Fruit fly (Drosophila melanogaster) whole organism, prepupa: Measurements from ENCODE around the gene Ac78C.

Experiments
- Blimp-1 ChIP-seq: fragments of 200-800 bp; sonication (Bioruptor generic); optimal IDR thresholded peaks from 3 replicates; lab custom pipeline; 2017; ENCODE audit warnings: missing biosample characterization, missing genetic modification characterization, mild to moderate bottlenecking, moderate library complexity, missing genetic modification reagents
- CG10631 ChIP-seq: fragments of 200-800 bp; sonication (Bioruptor generic); optimal IDR thresholded peaks from 2 replicates; lab custom pipeline; 2016; ENCODE audit warnings: missing biosample characterization, missing genetic modification characterization
- CG10669 ChIP-seq: fragments of 200-800 bp; sonication (Bioruptor generic); optimal IDR thresholded peaks from 3 replicates; lab custom pipeline; 2018; ENCODE audit warnings: missing biosample characterization, mild to moderate bottlenecking, missing genetic modification characterization, moderate library complexity
- CG11762 ChIP-seq: fragments of 200-800 bp; sonication (Bioruptor generic); optimal IDR thresholded peaks from 3 replicates; lab custom pipeline; 2016; ENCODE audit warnings: missing biosample characterization, missing genetic modification characterization; ENCODE audit not compliant: insufficient read depth
- CG11902 ChIP-seq: fragments of 200-800 bp; sonication (Bioruptor generic); optimal IDR thresholded peaks from 3 replicates; lab custom pipeline; 2016; ENCODE audit warnings: missing biosample characterization, missing genetic modification characterization
- CG15336 ChIP-seq: fragments of 200-800 bp; sonication (Bioruptor generic); IDR thresholded peaks from 2 replicates; pipeline ENCODE4 v1.3.6; 2022; ENCODE audit warnings: missing biosample characterization, missing genetic modification characterization
- CG1621 ChIP-seq: fragments of 200-800 bp; sonication (Bioruptor generic); optimal IDR thresholded peaks from 3 replicates; lab custom pipeline; 2018; ENCODE audit warnings: missing biosample characterization, mild to moderate bottlenecking, missing genetic modification characterization
- CG16779 ChIP-seq: fragments of 200-800 bp; sonication (Bioruptor generic); optimal IDR thresholded peaks from 3 replicates; lab custom pipeline; 2017; ENCODE audit warnings: missing biosample characterization, mild to moderate bottlenecking, missing genetic modification characterization
- CG3032 ChIP-seq: fragments of 200-800 bp; optimal IDR thresholded peaks from 2 replicates; lab custom pipeline; 2019; ENCODE audit warnings: missing biosample characterization, mild to moderate bottlenecking, missing genetic modification characterization, moderate library complexity
- CG31627 ChIP-seq: fragments of 200-800 bp; sonication (Bioruptor generic); optimal IDR thresholded peaks from 3 replicates; lab custom pipeline; 2016; ENCODE audit warnings: missing biosample characterization, missing genetic modification characterization
- CG32006 ChIP-seq: fragments of 200-800 bp; sonication (Bioruptor generic); optimal IDR thresholded peaks from 3 replicates; lab custom pipeline; 2017; ENCODE audit warnings: missing biosample characterization, mild to moderate bottlenecking, missing genetic modification characterization
- CG34406 ChIP-seq: fragments of 200-800 bp; sonication (Bioruptor generic); optimal IDR thresholded peaks from 3 replicates; lab custom pipeline; 2016; ENCODE audit warnings: missing biosample characterization, missing genetic modification characterization
- CG4318 ChIP-seq: fragments of 200-800 bp; sonication (Bioruptor generic); optimal IDR thresholded peaks from 3 replicates; lab custom pipeline; 2017; ENCODE audit warnings: missing biosample characterization, mild to moderate bottlenecking, missing genetic modification characterization
- CG6163 ChIP-seq: fragments of 200-800 bp; sonication (Bioruptor generic); IDR thresholded peaks from 3 replicates; pipeline ENCODE4 v1.3.6; 2022; ENCODE audit warnings: missing biosample characterization, missing genetic modification characterization
- CG6276 ChIP-seq: fragments of 200-800 bp; sonication (Bioruptor generic); optimal IDR thresholded peaks from 2 replicates; lab custom pipeline; 2017; ENCODE audit warnings: missing biosample characterization, mild to moderate bottlenecking, missing genetic modification characterization
- CG6792 ChIP-seq: fragments of 200-800 bp; sonication (Bioruptor generic); optimal IDR thresholded peaks from 3 replicates; lab custom pipeline; 2016; ENCODE audit warnings: missing biosample characterization, missing genetic modification characterization
- CG6808 ChIP-seq: fragments of 200-800 bp; sonication (Bioruptor generic); optimal IDR thresholded peaks from 3 replicates; lab custom pipeline; 2017; ENCODE audit warnings: missing biosample characterization, missing genetic modification characterization, mild to moderate bottlenecking, moderate library complexity, missing genetic modification reagents
- CG6854 ChIP-seq: fragments of 200-800 bp; sonication (Bioruptor generic); optimal IDR thresholded peaks from 2 replicates; lab custom pipeline; 2017; ENCODE audit warnings: missing biosample characterization, mild to moderate bottlenecking, missing genetic modification characterization
- CG7368 ChIP-seq: fragments of 200-800 bp; sonication (Bioruptor generic); optimal IDR thresholded peaks from 3 replicates; lab custom pipeline; 2016; ENCODE audit warnings: missing biosample characterization, missing genetic modification characterization
- CG8119 ChIP-seq: fragments of 200-800 bp; sonication (Bioruptor generic); IDR thresholded peaks from 3 replicates; pipeline ENCODE4 v1.3.6; 2022; ENCODE audit warnings: missing biosample characterization, missing genetic modification characterization
- CG8632 ChIP-seq: fragments of 200-800 bp; sonication (Bioruptor generic); optimal IDR thresholded peaks from 3 replicates; lab custom pipeline; 2016; ENCODE audit warnings: missing biosample characterization, missing genetic modification characterization
- CG9139 ChIP-seq: fragments of 200-800 bp; sonication (Bioruptor generic); optimal IDR thresholded peaks from 3 replicates; lab custom pipeline; 2017; ENCODE audit warnings: missing biosample characterization, mild to moderate bottlenecking, missing genetic modification characterization
- Eip75B ChIP-seq: fragments of 200-800 bp; sonication (Bioruptor generic); optimal IDR thresholded peaks from 3 replicates; lab custom pipeline; 2016; ENCODE audit warnings: missing biosample characterization, missing genetic modification characterization
- Eip78C ChIP-seq: fragments of 200-800 bp; sonication (Bioruptor generic); peaks from one replicate; lab custom pipeline; 2016; ENCODE audit warnings: missing biosample characterization, missing genetic modification characterization
- Eip93F ChIP-seq: fragments of 200-800 bp; sonication (Bioruptor generic); optimal IDR thresholded peaks from 2 replicates; lab custom pipeline; 2016; ENCODE audit warnings: missing biosample characterization, mild to moderate bottlenecking, missing genetic modification characterization
- Ets21C ChIP-seq: fragments of 200-800 bp; sonication (Bioruptor generic); optimal IDR thresholded peaks from 3 replicates; lab custom pipeline; 2016; ENCODE audit warnings: missing biosample characterization, missing genetic modification characterization
- Ets96B ChIP-seq: fragments of 200-800 bp; optimal IDR thresholded peaks from 2 replicates; lab custom pipeline; 2019; ENCODE audit warnings: missing biosample characterization, mild to moderate bottlenecking, missing genetic modification characterization, moderate library complexity
- Hr38 ChIP-seq: sonication (Bioruptor generic); optimal IDR thresholded peaks from 2 replicates; lab custom pipeline; 2016; ENCODE audit warnings: missing biosample characterization, missing genetic modification characterization
- Hr39 ChIP-seq: fragments of 200-800 bp; sonication (Bioruptor generic); optimal IDR thresholded peaks from 2 replicates; lab custom pipeline; 2016; ENCODE audit warnings: missing biosample characterization, missing genetic modification characterization
- Hr4 ChIP-seq: fragments of 200-800 bp; sonication (Bioruptor generic); optimal IDR thresholded peaks from 3 replicates; lab custom pipeline; 2016; ENCODE audit warnings: missing biosample characterization, missing genetic modification characterization
- Lpt ChIP-seq: fragments of 200-800 bp; sonication (Bioruptor generic); optimal IDR thresholded peaks from 3 replicates; lab custom pipeline; 2016; ENCODE audit warnings: missing biosample characterization, missing genetic modification characterization
- Met ChIP-seq: fragments of 200-800 bp; sonication (Bioruptor generic); optimal IDR thresholded peaks from 3 replicates; lab custom pipeline; 2016; ENCODE audit warnings: missing biosample characterization, missing genetic modification characterization
- OdsH ChIP-seq: fragments of 200-800 bp; sonication (Bioruptor generic); optimal IDR thresholded peaks from 3 replicates; lab custom pipeline; 2016; ENCODE audit warnings: missing biosample characterization, missing genetic modification characterization
- Smox ChIP-seq: fragments of 200-800 bp; sonication (Bioruptor generic); optimal IDR thresholded peaks from 3 replicates; lab custom pipeline; 2016; ENCODE audit warnings: missing biosample characterization, missing genetic modification characterization
- Sox102F ChIP-seq: fragments of 200-800 bp; sonication (Bioruptor generic); optimal IDR thresholded peaks from 2 replicates; lab custom pipeline; 2016; ENCODE audit warnings: missing biosample characterization, mild to moderate bottlenecking, missing genetic modification characterization
- Sox14 ChIP-seq: fragments of 200-800 bp; sonication (Bioruptor generic); optimal IDR thresholded peaks from 3 replicates; lab custom pipeline; 2016; ENCODE audit warnings: missing biosample characterization, missing genetic modification characterization
- Sox15 ChIP-seq: fragments of 200-800 bp; sonication (Bioruptor generic); optimal IDR thresholded peaks from 3 replicates; lab custom pipeline; 2016; ENCODE audit warnings: missing biosample characterization, missing genetic modification characterization
- achi ChIP-seq: fragments of 200-800 bp; sonication (Bioruptor generic); optimal IDR thresholded peaks from 3 replicates; lab custom pipeline; 2016; ENCODE audit warnings: missing biosample characterization, missing genetic modification characterization
- acj6 ChIP-seq: fragments of 200-800 bp; sonication (Bioruptor generic); optimal IDR thresholded peaks from 3 replicates; lab custom pipeline; 2016; ENCODE audit warnings: missing biosample characterization, missing genetic modification characterization
- cyc ChIP-seq: fragments of 200-800 bp; sonication (Bioruptor generic); optimal IDR thresholded peaks from 3 replicates; lab custom pipeline; 2016; ENCODE audit warnings: missing biosample characterization, missing genetic modification characterization
- dsx ChIP-seq: fragments of 200-800 bp; optimal IDR thresholded peaks from 3 replicates; lab custom pipeline; 2019; ENCODE audit warnings: missing biosample characterization, mild to moderate bottlenecking, missing genetic modification characterization, moderate library complexity; ENCODE audit not compliant: poor library complexity, severe bottlenecking
- eg ChIP-seq: fragments of 200-800 bp; sonication (Bioruptor generic); IDR thresholded peaks from 3 replicates; pipeline ENCODE4 v1.3.6; 2022; ENCODE audit warnings: missing biosample characterization, missing genetic modification characterization
- fd59A ChIP-seq: fragments of 200-800 bp; sonication (Bioruptor generic); optimal IDR thresholded peaks from 2 replicates; lab custom pipeline; 2017; ENCODE audit warnings: missing biosample characterization, mild to moderate bottlenecking, missing genetic modification characterization, missing genetic modification reagents
- fd85E ChIP-seq: fragments of 200-800 bp; sonication (Bioruptor generic); optimal IDR thresholded peaks from 3 replicates; lab custom pipeline; 2016; ENCODE audit warnings: missing biosample characterization, missing genetic modification characterization
- lz ChIP-seq: fragments of 200-800 bp; sonication (Bioruptor generic); optimal IDR thresholded peaks from 3 replicates; lab custom pipeline; 2016; ENCODE audit warnings: missing biosample characterization, missing genetic modification characterization
- net ChIP-seq: fragments of 200-800 bp; sonication (Bioruptor generic); optimal IDR thresholded peaks from 3 replicates; lab custom pipeline; 2016; ENCODE audit warnings: missing biosample characterization, missing genetic modification characterization
- salr ChIP-seq, 2 experiments: fragments of 200-800 bp; sonication (Bioruptor generic); optimal IDR thresholded peaks; 3 replicates each; lab custom pipeline; 2016 to 2018; ENCODE audit warnings: missing biosample characterization in 2 of 2, missing genetic modification characterization in 2 of 2, mild to moderate bottlenecking in 1 of 2
- spab ChIP-seq: fragments of 200-800 bp; sonication (Bioruptor generic); optimal IDR thresholded peaks from 2 replicates; lab custom pipeline; 2017; ENCODE audit warnings: missing biosample characterization, mild to moderate bottlenecking, missing genetic modification characterization, missing genetic modification reagents
- ss ChIP-seq, 2 experiments: fragments of 200-800 bp; sonication (Bioruptor generic); optimal IDR thresholded peaks; 2 replicates in 1 of 2; 3 replicates in 1 of 2; lab custom pipeline; 2017 to 2018; ENCODE audit warnings: mild to moderate bottlenecking in 2 of 2, missing biosample characterization in 2 of 2, missing genetic modification characterization in 2 of 2, moderate library complexity in 1 of 2
- svp ChIP-seq: fragments of 200-800 bp; sonication (Bioruptor generic); peaks from one replicate; lab custom pipeline; 2016; ENCODE audit warnings: missing biosample characterization, missing genetic modification characterization
- topi ChIP-seq: fragments of 200-800 bp; sonication (Bioruptor generic); optimal IDR thresholded peaks from 3 replicates; lab custom pipeline; 2016; ENCODE audit warnings: missing biosample characterization, missing genetic modification characterization
- vri ChIP-seq: fragments of 200-800 bp; sonication (Bioruptor generic); optimal IDR thresholded peaks from 3 replicates; lab custom pipeline; 2016; ENCODE audit warnings: missing biosample characterization, mild to moderate bottlenecking, missing genetic modification characterization

Ac78C gene

dm6 chr3L:21099019-21099447, 72.7 kb downstream of the Ac78C start:
- TF ChIP-seq net (GFP tag; lab: Kevin White, UChicago): peak; percentile 44
- peak; percentile 24 for TF ChIP-seq CG7368 (GFP tag; lab: Kevin White, UChicago)
- TF ChIP-seq acj6 (GFP tag; lab: Kevin White, UChicago): peak; percentile 64
- TF ChIP-seq OdsH (GFP tag; lab: Kevin White, UChicago): peak; percentile 59
- TF ChIP-seq dsx (GFP tag; lab: Kevin White, UChicago): peak; percentile 9
- TF ChIP-seq Hr39: peak; percentile 61
- peak; percentile 63 for TF ChIP-seq CG31627
- peak; percentile 44 for TF ChIP-seq Eip75B (GFP tag; lab: Kevin White, UChicago)
- TF ChIP-seq CG1621: no peak
- peak; percentile 78 for TF ChIP-seq lz (GFP tag; lab: Kevin White, UChicago)
- peak; percentile 53 for TF ChIP-seq CG34406 (GFP tag; lab: Kevin White, UChicago)
- no peak; the same call in 2 of the 3 replicates for TF ChIP-seq CG8119 (GFP tag; lab: Robert Waterston, UW)
- peak; percentile 35 for TF ChIP-seq Hr4 (GFP tag; lab: Kevin White, UChicago)
- TF ChIP-seq Smox: peak; percentile 69
- peak; percentile 30 for TF ChIP-seq Blimp-1 (GFP tag; lab: Kevin White, UChicago)
- no peak for TF ChIP-seq CG11762
- peak; percentile 75 for TF ChIP-seq topi (GFP tag; lab: Kevin White, UChicago)
- no peak for TF ChIP-seq fd85E
- TF ChIP-seq CG11902: peak; percentile 20
- TF ChIP-seq Sox14: peak; percentile 57
- peak; percentile 73 for TF ChIP-seq Met (GFP tag; lab: Kevin White, UChicago)
- TF ChIP-seq Eip93F (GFP tag; lab: Kevin White, UChicago): no peak
- peak; percentile 53 for TF ChIP-seq achi (GFP tag; lab: Kevin White, UChicago)
- TF ChIP-seq Hr38 (GFP tag; lab: Kevin White, UChicago): no peak
- TF ChIP-seq CG15336: no peak
- peak; percentile 60 for TF ChIP-seq Sox15 (GFP tag; lab: Kevin White, UChicago)
- peak; percentile 58 for TF ChIP-seq fd59A (GFP tag; lab: Kevin White, UChicago)
- TF ChIP-seq vri (GFP tag; lab: Kevin White, UChicago): no peak
- TF ChIP-seq CG32006 (GFP tag; lab: Kevin White, UChicago): peak; percentile 70
- peak; percentile 94 for TF ChIP-seq Eip78C (GFP tag; lab: Kevin White, UChicago)
- peak; percentile 58 for TF ChIP-seq CG10631 (GFP tag; lab: Kevin White, UChicago)
- peak; percentile 89 for TF ChIP-seq svp (GFP tag; lab: Kevin White, UChicago)
- TF ChIP-seq CG8632: peak; percentile 42
- TF ChIP-seq Sox102F (GFP tag; lab: Kevin White, UChicago): peak; percentile 49
- TF ChIP-seq CG4318 (GFP tag; lab: Kevin White, UChicago): no peak
- peak; percentile 56 for TF ChIP-seq spab (GFP tag; lab: Kevin White, UChicago)
- TF ChIP-seq CG6854 (GFP tag; lab: Kevin White, UChicago): no peak
- TF ChIP-seq eg: no peak
- TF ChIP-seq CG6163 (GFP tag; lab: Robert Waterston, UW): no peak
- peak in 1 of 2 experiments; percentile 7 for TF ChIP-seq ss (GFP tag; optimal IDR thresholded peaks at IDR 0.05; lab: Kevin White, UChicago)
- no peak for TF ChIP-seq CG9139 (GFP tag; lab: Kevin White, UChicago)
- peak; percentile 36 for TF ChIP-seq CG16779 (tag; lab: Kevin White, UChicago)
- peak; percentile 62 for TF ChIP-seq Ets21C (GFP tag; lab: Kevin White, UChicago)
- peak; percentile 44 for TF ChIP-seq CG3032 (tag; lab: Kevin White, UChicago)
- peak; percentile 61 for TF ChIP-seq cyc
- peak; percentile 31 for TF ChIP-seq Lpt
- TF ChIP-seq CG6792 (GFP tag; lab: Kevin White, UChicago): peak; percentile 49
- TF ChIP-seq CG10669 (GFP tag; lab: Kevin White, UChicago): peak; percentile 30
- peak; percentile 74 for TF ChIP-seq CG6808 (GFP tag; lab: Kevin White, UChicago)
- TF ChIP-seq salr (GFP tag; optimal IDR thresholded peaks at IDR 0.05; lab: Kevin White, UChicago): peak in 1 of 2 experiments; percentile 78
- no peak for TF ChIP-seq CG6276 (GFP tag; lab: Kevin White, UChicago)
- peak; percentile 43 for TF ChIP-seq Ets96B (tag; lab: Kevin White, UChicago)
